Fruit fly (Drosophila melanogaster) whole organism, embryonic: ENCODE results near the gene Atat.

Source experiments
- Atf-2 ChIP-seq: fragments of 200-800 bp; sonication (Bioruptor generic); optimal IDR thresholded peaks from 2 replicates; lab custom pipeline; 2016; ENCODE audit warnings: missing biosample characterization, missing genetic modification characterization
- Awh ChIP-seq: fragments of 200-800 bp; sonication (Bioruptor generic); IDR thresholded peaks from 2 replicates; pipeline ENCODE4, ENCODE4 v1.3.6; 2022; ENCODE audit warnings: missing biosample characterization, missing genetic modification characterization
- C15 ChIP-seq: fragments of 200-800 bp; sonication (Bioruptor generic); IDR thresholded peaks from 3 replicates; pipeline ENCODE4 v1.3.6; 2022; ENCODE audit warnings: missing biosample characterization, missing genetic modification characterization
- CG10147 ChIP-seq: fragments of 200-800 bp; sonication (Bioruptor generic); optimal IDR thresholded peaks from 2 replicates; lab custom pipeline; 2019; ENCODE audit warnings: missing biosample characterization, mild to moderate bottlenecking, missing genetic modification characterization, moderate library complexity
- CG10267 ChIP-seq: fragments of 200-800 bp; sonication (Bioruptor generic); optimal IDR thresholded peaks from 2 replicates; lab custom pipeline; 2018; ENCODE audit warnings: missing biosample characterization, mild to moderate bottlenecking, missing genetic modification characterization, moderate library complexity
- CG10431 ChIP-seq: fragments of 200-800 bp; sonication (Bioruptor generic); optimal IDR thresholded peaks from 3 replicates; lab custom pipeline; 2018; ENCODE audit warnings: missing biosample characterization, mild to moderate bottlenecking, missing genetic modification characterization
- CG11398 ChIP-seq: fragments of 200-800 bp; sonication (Bioruptor generic); optimal IDR thresholded peaks from 2 replicates; lab custom pipeline; 2016; ENCODE audit warnings: missing biosample characterization, missing genetic modification characterization
- CG12104 ChIP-seq: fragments of 200-800 bp; sonication (Bioruptor generic); optimal IDR thresholded peaks from 3 replicates; lab custom pipeline; 2016; ENCODE audit warnings: missing biosample characterization, missing genetic modification characterization
- CG15073 ChIP-seq: fragments of 200-800 bp; sonication (Bioruptor generic); optimal IDR thresholded peaks from 2 replicates; lab custom pipeline; 2016; ENCODE audit warnings: missing biosample characterization, missing genetic modification characterization
- CG1603 ChIP-seq: fragments of 200-800 bp; sonication (Bioruptor generic); optimal IDR thresholded peaks from 2 replicates; lab custom pipeline; 2019; ENCODE audit warnings: missing biosample characterization, mild to moderate bottlenecking, missing genetic modification characterization, moderate library complexity
- CG16813 ChIP-seq: fragments of 200-800 bp; sonication (Bioruptor generic); IDR thresholded peaks from 3 replicates; pipeline ENCODE4 v1.3.6; 2022; ENCODE audit warnings: missing biosample characterization, missing genetic modification characterization; ENCODE audit not compliant: partially characterized antibody
- CG16863 ChIP-seq: fragments of 200-800 bp; sonication (Bioruptor generic); optimal IDR thresholded peaks from 3 replicates; lab custom pipeline; 2016; ENCODE audit warnings: missing biosample characterization, missing genetic modification characterization
- CG17361 ChIP-seq: fragments of 200-800 bp; sonication (Bioruptor generic); IDR thresholded peaks from 3 replicates; pipeline ENCODE4 v1.3.6; 2022; ENCODE audit warnings: missing biosample characterization, missing genetic modification characterization
- CG18262 ChIP-seq: fragments of 200-800 bp; optimal IDR thresholded peaks from 3 replicates; lab custom pipeline; 2019; ENCODE audit warnings: missing biosample characterization, mild to moderate bottlenecking, missing genetic modification characterization, moderate library complexity
- CG18764 ChIP-seq: fragments of 200-800 bp; sonication (Bioruptor generic); optimal IDR thresholded peaks from 3 replicates; lab custom pipeline; 2016; ENCODE audit warnings: missing biosample characterization, missing genetic modification characterization
- CG2120 ChIP-seq: fragments of 200-800 bp; sonication (Bioruptor generic); optimal IDR thresholded peaks from 3 replicates; lab custom pipeline; 2016; ENCODE audit warnings: missing biosample characterization, missing genetic modification characterization
- CG2712 ChIP-seq: fragments of 200-800 bp; optimal IDR thresholded peaks from 3 replicates; lab custom pipeline; 2019; ENCODE audit warnings: missing biosample characterization, mild to moderate bottlenecking, missing genetic modification characterization, moderate library complexity
- CG33213 ChIP-seq: fragments of 200-800 bp; sonication (Bioruptor generic); optimal IDR thresholded peaks from 3 replicates; lab custom pipeline; 2016; ENCODE audit warnings: missing biosample characterization, missing genetic modification characterization
- CG4404 ChIP-seq: fragments of 200-800 bp; sonication (Bioruptor generic); IDR thresholded peaks from 2 replicates; pipeline ENCODE4 v1.3.6; 2022; ENCODE audit warnings: missing biosample characterization, missing genetic modification characterization
- CG8089 ChIP-seq: fragments of 200-800 bp; sonication (Bioruptor generic); optimal IDR thresholded peaks from 3 replicates; lab custom pipeline; 2016; ENCODE audit warnings: missing biosample characterization, missing genetic modification characterization
- D19A ChIP-seq: fragments of 200-800 bp; optimal IDR thresholded peaks from 3 replicates; lab custom pipeline; 2019; ENCODE audit warnings: missing biosample characterization, mild to moderate bottlenecking, missing genetic modification characterization, moderate library complexity
- E2f1 ChIP-seq: fragments of 200-800 bp; sonication (Bioruptor generic); IDR thresholded peaks from 2 replicates; pipeline ENCODE4 v1.3.6; 2022; ENCODE audit warnings: missing biosample characterization, missing genetic modification characterization
- ERR ChIP-seq: fragments of 200-800 bp; sonication (Bioruptor generic); optimal IDR thresholded peaks from 2 replicates; lab custom pipeline; 2016; ENCODE audit warnings: missing biosample characterization, missing genetic modification characterization
- GATAe ChIP-seq: fragments of 200-800 bp; sonication (Bioruptor generic); conservative IDR thresholded peaks from 2 replicates; pipeline ENCODE4 v1.3.6; 2022; ENCODE audit warnings: missing biosample characterization, missing genetic modification characterization
- H2.0 ChIP-seq: fragments of 200-800 bp; sonication (Bioruptor generic); IDR thresholded peaks from 2 replicates; pipeline ENCODE4 v1.3.6; 2022; ENCODE audit warnings: missing biosample characterization, missing genetic modification characterization
- Hmr ChIP-seq: fragments of 200-800 bp; sonication (Bioruptor generic); optimal IDR thresholded peaks from 3 replicates; lab custom pipeline; 2017; ENCODE audit warnings: mild to moderate bottlenecking, missing biosample characterization, missing genetic modification reagents, missing genetic modification characterization
- Kr ChIP-seq: fragments of 200-800 bp; sonication (Bioruptor generic); optimal IDR thresholded peaks from 2 replicates; lab custom pipeline; 2017; ENCODE audit warnings: missing biosample characterization, mild to moderate bottlenecking, missing genetic modification characterization
- Lim3 ChIP-seq: fragments of 200-800 bp; sonication (Bioruptor generic); IDR thresholded peaks from 2 replicates; pipeline ENCODE4 v1.3.6; 2022; ENCODE audit warnings: missing biosample characterization, missing genetic modification characterization
- Scr ChIP-seq: fragments of 200-800 bp; sonication (Bioruptor generic); IDR thresholded peaks from 2 replicates; pipeline ENCODE4 v1.3.6; 2022; ENCODE audit warnings: missing biosample characterization, missing genetic modification characterization; ENCODE audit not compliant: partially characterized antibody
- Stat92E ChIP-seq, 3 experiments: fragments of >200 bp in 2 of 3; fragments of 200-800 bp in 1 of 3; sonication (Bioruptor generic) in 1 of 3; optimal IDR thresholded peaks; 2 replicates each; lab custom pipeline; 2017 to 2019; ENCODE audit warnings: missing biosample characterization in 3 of 3, missing genetic modification characterization in 3 of 3, mild to moderate bottlenecking in 1 of 3, moderate library complexity in 1 of 3
- Usf ChIP-seq: fragments of 200-800 bp; sonication (Bioruptor generic); optimal IDR thresholded peaks from 2 replicates; lab custom pipeline; 2017; ENCODE audit warnings: missing genotype, missing biosample characterization, missing genetic modification characterization
- az2 ChIP-seq: fragments of 200-800 bp; sonication (Bioruptor generic); optimal IDR thresholded peaks from 3 replicates; lab custom pipeline; 2016; ENCODE audit warnings: missing biosample characterization, missing genetic modification characterization
- br ChIP-seq: fragments of >200 bp; optimal IDR thresholded peaks from 2 replicates; lab custom pipeline; 2017
- cato ChIP-seq: fragments of 200-800 bp; sonication (Bioruptor generic); optimal IDR thresholded peaks from 2 replicates; lab custom pipeline; 2016; ENCODE audit warnings: missing biosample characterization, missing genetic modification characterization, borderline replicate concordance
- chinmo ChIP-seq: fragments of 200-800 bp; sonication (Bioruptor generic); IDR thresholded peaks from 4 replicates; pipeline ENCODE4 v1.3.6; 2022; ENCODE audit warnings: missing biosample characterization, missing genetic modification characterization; ENCODE audit not compliant: partially characterized antibody
- en ChIP-seq: fragments of 200-800 bp; sonication (Bioruptor generic); optimal IDR thresholded peaks from 2 replicates; lab custom pipeline; 2016; ENCODE audit warnings: missing biosample characterization, missing genetic modification characterization
- fd96Cb ChIP-seq: fragments of 200-800 bp; sonication (Bioruptor generic); optimal IDR thresholded peaks from 2 replicates; lab custom pipeline; 2018; ENCODE audit warnings: missing biosample characterization, mild to moderate bottlenecking, missing genetic modification characterization, moderate library complexity
- jumu ChIP-seq: fragments of 200-800 bp; sonication (Bioruptor generic); optimal IDR thresholded peaks from 3 replicates; lab custom pipeline; 2016; ENCODE audit warnings: missing biosample characterization, missing genetic modification characterization
- mirr ChIP-seq: fragments of 200-800 bp; sonication (Bioruptor generic); optimal IDR thresholded peaks from 3 replicates; lab custom pipeline; 2018; ENCODE audit warnings: missing biosample characterization, mild to moderate bottlenecking, missing genetic modification characterization
- nmo ChIP-seq: fragments of 200-800 bp; sonication (Bioruptor generic); optimal IDR thresholded peaks from 2 replicates; lab custom pipeline; 2018; ENCODE audit warnings: missing biosample characterization, mild to moderate bottlenecking, missing genetic modification characterization, moderate library complexity
- oc ChIP-seq: fragments of 200-800 bp; sonication (Bioruptor generic); optimal IDR thresholded peaks from 2 replicates; lab custom pipeline; 2018; ENCODE audit warnings: missing biosample characterization, mild to moderate bottlenecking, missing genetic modification characterization, moderate library complexity
- pros ChIP-seq: fragments of 200-800 bp; sonication (Bioruptor generic); optimal IDR thresholded peaks from 3 replicates; lab custom pipeline; 2019; ENCODE audit warnings: missing biosample characterization, mild to moderate bottlenecking, missing genetic modification characterization, moderate library complexity
- pzg ChIP-seq: fragments of 200-800 bp; sonication (Bioruptor generic); optimal IDR thresholded peaks from 3 replicates; lab custom pipeline; 2018; ENCODE audit warnings: missing biosample characterization, mild to moderate bottlenecking, missing genetic modification characterization, moderate library complexity
- sisA ChIP-seq: fragments of 200-800 bp; sonication (Bioruptor generic); IDR thresholded peaks from 2 replicates; pipeline ENCODE4 v1.3.6; 2022; ENCODE audit warnings: missing biosample characterization, missing genetic modification characterization
- stc ChIP-seq: fragments of 200-800 bp; sonication (Bioruptor generic); IDR thresholded peaks from 2 replicates; pipeline ENCODE4 v1.3.6; 2022; ENCODE audit warnings: missing biosample characterization, missing genetic modification characterization
- tio ChIP-seq: fragments of 200-800 bp; sonication (Bioruptor generic); optimal IDR thresholded peaks from 2 replicates; lab custom pipeline; 2017; ENCODE audit warnings: missing biosample characterization, missing genetic modification characterization, inconsistent platforms
- tll ChIP-seq, 2 experiments: fragments of 200-800 bp in 1 of 2; fragments of >200 bp in 1 of 2; sonication (Bioruptor generic) in 1 of 2; optimal IDR thresholded peaks; 2 replicates each; lab custom pipeline; 2017 to 2019; ENCODE audit warnings: missing biosample characterization in 2 of 2, missing genetic modification characterization in 2 of 2, mild to moderate bottlenecking in 1 of 2, moderate library complexity in 1 of 2
- toy ChIP-seq: fragments of 200-800 bp; sonication (Bioruptor generic); IDR thresholded peaks from 2 replicates; pipeline ENCODE4 v1.3.6; 2022; ENCODE audit warnings: missing biosample characterization, missing genetic modification characterization
- vvl ChIP-seq: fragments of 200-800 bp; sonication (Bioruptor generic); IDR thresholded peaks from 2 replicates; pipeline ENCODE4 v1.3.6; 2022; ENCODE audit warnings: missing biosample characterization, missing genetic modification characterization

Gene Atat

DNA sequence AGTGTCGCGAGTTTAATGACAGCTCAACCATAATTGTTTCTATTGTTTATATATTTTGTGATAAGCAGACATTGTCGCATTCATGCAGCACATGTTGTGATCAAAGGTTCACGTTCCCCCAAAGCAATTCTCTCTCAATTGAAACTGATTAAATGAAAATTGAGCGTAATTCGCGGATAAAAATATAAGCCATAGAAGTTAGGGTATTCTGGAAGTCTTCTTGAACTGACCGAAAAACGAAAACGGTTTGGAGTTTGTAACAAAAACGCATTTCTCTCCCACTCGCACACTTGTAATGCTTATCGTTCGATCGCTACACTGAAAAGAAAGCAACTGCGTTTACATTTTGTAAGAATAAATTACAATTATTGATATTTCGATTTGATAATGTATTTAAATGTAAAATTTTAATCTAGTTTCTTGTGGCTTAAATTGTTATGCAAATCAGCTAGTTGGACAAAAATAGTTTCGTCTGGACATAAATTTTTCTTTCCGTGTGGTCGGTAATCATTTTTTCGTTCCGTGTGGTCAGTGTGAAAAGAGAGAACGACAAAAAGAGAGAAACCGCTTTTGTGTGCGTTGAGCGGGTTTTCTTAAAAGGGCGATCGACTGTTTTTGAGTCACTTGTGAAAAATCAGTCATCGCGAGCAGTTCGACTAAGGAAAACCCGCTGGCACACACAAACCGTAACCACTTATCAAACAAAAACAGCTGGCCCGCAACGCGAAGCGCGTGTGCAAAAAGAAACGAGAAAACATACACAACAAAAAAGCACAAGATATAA lies 3.7 kb downstream of the Atat start, which contains the start of gene aay (continued):
- TF ChIP-seq CG16813 (GFP tag; lab: Robert Waterston, UW), result no peak
- TF ChIP-seq CG10431, result peak; percentile 92
- peak; percentile 96 for TF ChIP-seq Atf-2 (GFP tag; lab: Kevin White, UChicago)
- TF ChIP-seq CG11398 (GFP tag; lab: Kevin White, UChicago), result peak; percentile 95
- TF ChIP-seq cato (GFP tag; lab: Kevin White, UChicago), result peak; percentile 97
- TF ChIP-seq Lim3 (GFP tag; lab: Robert Waterston, UW), result peak; percentile 93
- TF ChIP-seq oc, result peak; percentile 99
- TF ChIP-seq Awh (GFP tag; lab: Robert Waterston, UW), result peak; percentile 97
- TF ChIP-seq vvl (GFP tag; lab: Robert Waterston, UW), result peak; percentile 99
- peak; percentile 94 for TF ChIP-seq Usf (GFP tag; lab: Kevin White, UChicago)
- TF ChIP-seq CG33213 (GFP tag; lab: Kevin White, UChicago), result peak; percentile 98
- peak in 1 of 3 experiments; percentile 99 for TF ChIP-seq Stat92E (GFP tag; optimal IDR thresholded peaks at IDR 0.05; lab: Kevin White, UChicago)
- TF ChIP-seq az2 (GFP tag; lab: Kevin White, UChicago), result peak; percentile 99
- TF ChIP-seq toy, result peak; percentile 92
- TF ChIP-seq CG18262 (tag; lab: Kevin White, UChicago), result peak; percentile 100
- TF ChIP-seq jumu (GFP tag; lab: Kevin White, UChicago), result peak; percentile 96
- peak; percentile 87 for TF ChIP-seq pros (GFP tag; lab: Kevin White, UChicago)
- peak; percentile 100 for TF ChIP-seq CG2712 (tag; lab: Kevin White, UChicago)
- TF ChIP-seq ERR (GFP tag; lab: Kevin White, UChicago), result peak; percentile 96
- TF ChIP-seq CG17361 (GFP tag; lab: Robert Waterston, UW), result peak; percentile 99
- peak; percentile 99 for TF ChIP-seq CG10147 (GFP tag; lab: Kevin White, UChicago)
- TF ChIP-seq E2f1 (GFP tag; lab: Robert Waterston, UW), result peak; percentile 98
- peak; percentile 98 for TF ChIP-seq CG18764 (GFP tag; lab: Kevin White, UChicago)
- peak; percentile 19 to 83 for TF ChIP-seq tll (GFP tag; optimal IDR thresholded peaks at IDR 0.05; lab: Kevin White, UChicago)
- peak; percentile 90 for TF ChIP-seq mirr (GFP tag; lab: Kevin White, UChicago)
- peak; percentile 98 for TF ChIP-seq stc (GFP tag; lab: Robert Waterston, UW)
- peak; percentile 98 for TF ChIP-seq CG12104 (GFP tag; lab: Kevin White, UChicago)
- TF ChIP-seq chinmo, result peak; percentile 93; the same call in 3 of the 4 replicates
- TF ChIP-seq Hmr (GFP tag; lab: Kevin White, UChicago), result peak; percentile 99
- TF ChIP-seq fd96Cb, result peak; percentile 99
- TF ChIP-seq D19A (tag; lab: Kevin White, UChicago), result peak; percentile 99
- TF ChIP-seq CG16863 (GFP tag; lab: Kevin White, UChicago), result peak; percentile 97
- TF ChIP-seq CG8089 (GFP tag; lab: Kevin White, UChicago), result peak; percentile 97
- TF ChIP-seq GATAe (GFP tag; lab: Robert Waterston, UW), result peak; percentile 97
- peak; percentile 94 for TF ChIP-seq en (GFP tag; lab: Kevin White, UChicago)
- peak; percentile 99 for TF ChIP-seq nmo (GFP tag; lab: Kevin White, UChicago)
- peak; percentile 17 for TF ChIP-seq pzg
- TF ChIP-seq CG15073, result peak; percentile 88
- TF ChIP-seq CG1603 (tag; lab: Kevin White, UChicago), result peak; percentile 97
- TF ChIP-seq sisA, result peak; percentile 98
- TF ChIP-seq Scr, result no peak
- peak; percentile 97 for TF ChIP-seq H2.0 (GFP tag; lab: Robert Waterston, UW)
- TF ChIP-seq CG10267 (tag; lab: Kevin White, UChicago), result peak; percentile 99
- peak; percentile 75 for TF ChIP-seq Kr (GFP tag; lab: Kevin White, UChicago)
- TF ChIP-seq tio, result peak; percentile 97
- TF ChIP-seq CG4404 (GFP tag; lab: Robert Waterston, UW), result peak; percentile 98
- no peak for TF ChIP-seq br (lab: Kevin White, UChicago)
- TF ChIP-seq C15 (GFP tag; lab: Robert Waterston, UW), result peak; percentile 95
- peak; percentile 99 for TF ChIP-seq CG2120 (GFP tag; lab: Kevin White, UChicago)
